Worm (Caenorhabditis elegans) whole organism, L4 larva: ENCODE measurements around the gene M6.4.

Source experiments
- F10B5.3 ChIP-seq: sonication (generic microtip); optimal IDR thresholded peaks from 2 replicates; lab custom pipeline; 2016; ENCODE audit warnings: mild to moderate bottlenecking, missing genetic modification characterization, missing compliant biosample characterization
- F26F4.8 ChIP-seq: fragments of 200-800 bp; sonication (Bioruptor generic); conservative IDR thresholded peaks from 2 replicates; pipeline ENCODE4 v1.3.6; 2022; ENCODE audit warnings: missing genetic modification characterization, missing compliant biosample characterization
- F44E2.7 ChIP-seq: fragments of 200-800 bp; sonication (Bioruptor generic); IDR thresholded peaks from 2 replicates; pipeline ENCODE4 v2.1.2; 2022; ENCODE audit warnings: missing genetic modification characterization, missing compliant biosample characterization
- F49E8.2 ChIP-seq: sonication (generic microtip); optimal IDR thresholded peaks from 2 replicates; lab custom pipeline; 2016; ENCODE audit warnings: missing compliant biosample characterization, mild to moderate bottlenecking, missing genetic modification characterization, borderline replicate concordance
- T20F7.1 ChIP-seq: fragments of 200-800 bp; sonication (Bioruptor generic); optimal IDR thresholded peaks from 2 replicates; lab custom pipeline; 2018; ENCODE audit warnings: mild to moderate bottlenecking, missing genetic modification characterization, missing compliant biosample characterization
- T26A8.4 ChIP-seq: fragments of 200-800 bp; sonication (Bioruptor generic); IDR thresholded peaks from 2 replicates; pipeline ENCODE4 v1.3.6; 2022; ENCODE audit warnings: missing genetic modification characterization, missing compliant biosample characterization
- Y48G9A.11 ChIP-seq: fragments of 200-800 bp; sonication (Bioruptor generic); IDR thresholded peaks from 2 replicates; pipeline ENCODE4 v1.3.6; 2022; ENCODE audit warnings: missing genetic modification reagents, missing genetic modification characterization, missing compliant biosample characterization
- Y75B8A.6 ChIP-seq: fragments of 200-800 bp; sonication (Bioruptor generic); IDR thresholded peaks from 2 replicates; pipeline ENCODE4 v1.3.6; 2022; ENCODE audit warnings: missing genetic modification reagents, missing genetic modification characterization, missing compliant biosample characterization
- ZK337.2 ChIP-seq: fragments of 200-800 bp; sonication (Bioruptor generic); IDR thresholded peaks from 2 replicates; pipeline ENCODE4 v1.3.6; 2022; ENCODE audit warnings: missing genetic modification reagents, missing genetic modification characterization, missing compliant biosample characterization
- ama-1 ChIP-seq: fragments of 150-350 bp; optimal IDR thresholded peaks from 2 replicates; lab custom pipeline; 2014; ENCODE audit warnings: inconsistent platforms, mixed read lengths
- arid-1 ChIP-seq: fragments of 200-800 bp; sonication (Bioruptor generic); conservative IDR thresholded peaks from 2 replicates; pipeline ENCODE4 v1.3.6; 2022; ENCODE audit warnings: missing genetic modification reagents, missing genetic modification characterization, missing compliant biosample characterization
- attf-4 ChIP-seq: sonication (generic microtip); optimal IDR thresholded peaks from 3 replicates; lab custom pipeline; 2017; ENCODE audit warnings: missing biosample characterization, missing genetic modification characterization
- ceh-28 ChIP-seq: fragments of 150-350 bp; optimal IDR thresholded peaks from 2 replicates; lab custom pipeline; 2014; ENCODE audit warnings: missing biosample characterization, missing genetic modification reagents, missing genetic modification characterization
- ceh-44 ChIP-seq: fragments of 200-800 bp; sonication (Bioruptor generic); IDR thresholded peaks from 2 replicates; pipeline ENCODE4 v1.3.6; 2022; ENCODE audit warnings: missing genetic modification reagents, missing genetic modification characterization, missing compliant biosample characterization
- ceh-62 ChIP-seq: sonication (generic microtip); optimal IDR thresholded peaks from 2 replicates; lab custom pipeline; 2017; ENCODE audit warnings: missing biosample characterization, missing genetic modification characterization
- cey-2 ChIP-seq: sonication (generic microtip); optimal IDR thresholded peaks from 3 replicates; lab custom pipeline; 2017; ENCODE audit warnings: missing genetic modification characterization, mild to moderate bottlenecking, missing compliant biosample characterization, antibody characterized with exemption, borderline replicate concordance; ENCODE audit not compliant: insufficient read depth
- daf-12 ChIP-seq: fragments of 150-350 bp; optimal IDR thresholded peaks from 2 replicates; lab custom pipeline; 2014; ENCODE audit warnings: missing biosample characterization, missing genetic modification reagents, missing genetic modification characterization
- daf-16 ChIP-seq, 3 experiments: sonication (generic microtip); optimal IDR thresholded peaks; 2 replicates each; lab custom pipeline; 2016 to 2017; ENCODE audit warnings: missing genetic modification characterization in 3 of 3, missing genetic modification reagents in 3 of 3, mild to moderate bottlenecking in 2 of 3, missing compliant biosample characterization in 2 of 3, missing biosample characterization in 1 of 3, moderate library complexity in 1 of 3
- dmd-6 ChIP-seq: fragments of 200-800 bp; sonication (Bioruptor generic); IDR thresholded peaks from 2 replicates; pipeline ENCODE4 v1.3.6; 2022; ENCODE audit warnings: missing genetic modification reagents, missing genetic modification characterization, missing compliant biosample characterization
- dmd-8 ChIP-seq: fragments of 200-800 bp; sonication (Bioruptor generic); IDR thresholded peaks from 2 replicates; pipeline ENCODE4 v1.3.6; 2022; ENCODE audit warnings: missing genetic modification characterization, missing compliant biosample characterization
- dve-1 ChIP-seq: sonication (generic microtip); optimal IDR thresholded peaks from 2 replicates; lab custom pipeline; 2017; ENCODE audit warnings: antibody characterized with exemption, mild to moderate bottlenecking, missing genetic modification characterization, missing compliant biosample characterization; ENCODE audit not compliant: insufficient read depth
- fkh-10 ChIP-seq: fragments of 150-350 bp; optimal IDR thresholded peaks from 2 replicates; lab custom pipeline; 2014; ENCODE audit warnings: missing biosample characterization, missing genetic modification reagents, missing genetic modification characterization
- hlh-11 ChIP-seq: fragments of 200-800 bp; sonication (Bioruptor generic); optimal IDR thresholded peaks from 2 replicates; lab custom pipeline; 2018; ENCODE audit warnings: mild to moderate bottlenecking, missing genetic modification characterization, missing compliant biosample characterization
- hlh-30 ChIP-seq: sonication (generic microtip); optimal IDR thresholded peaks from 2 replicates; lab custom pipeline; 2017; ENCODE audit warnings: antibody characterized with exemption, mild to moderate bottlenecking, missing genetic modification characterization, missing compliant biosample characterization; ENCODE audit not compliant: insufficient read depth
- jun-1 ChIP-seq: fragments of 150-350 bp; optimal IDR thresholded peaks from 2 replicates; lab custom pipeline; 2014; ENCODE audit warnings: missing biosample characterization, missing genetic modification reagents, missing genetic modification characterization
- lim-7 ChIP-seq: fragments of 200-800 bp; sonication (Bioruptor generic); IDR thresholded peaks from 2 replicates; pipeline ENCODE4 v1.3.6; 2022; ENCODE audit warnings: missing genetic modification characterization, missing compliant biosample characterization
- lin-13 ChIP-seq: fragments of 150-350 bp; optimal IDR thresholded peaks from 2 replicates; lab custom pipeline; 2014; ENCODE audit warnings: missing biosample characterization, missing genetic modification reagents, missing genetic modification characterization
- lin-38 ChIP-seq: fragments of 200-800 bp; sonication (Bioruptor generic); IDR thresholded peaks from 2 replicates; pipeline ENCODE4 v1.3.6; 2022; ENCODE audit warnings: missing genetic modification reagents, missing genetic modification characterization, missing compliant biosample characterization
- lir-3 ChIP-seq: sonication (generic microtip); optimal IDR thresholded peaks from 2 replicates; lab custom pipeline; 2016; ENCODE audit warnings: mild to moderate bottlenecking, missing genetic modification characterization, missing compliant biosample characterization
- lsy-2 ChIP-seq, 2 experiments: fragments of 150-350 bp in 1 of 2; sonication (generic microtip) in 1 of 2; optimal IDR thresholded peaks; 2 replicates each; lab custom pipeline; 2014 to 2017; ENCODE audit warnings: missing biosample characterization in 2 of 2, missing genetic modification characterization in 2 of 2
- mdt-29 ChIP-seq: fragments of 200-800 bp; sonication (Bioruptor generic); IDR thresholded peaks from 2 replicates; pipeline ENCODE4 v1.3.6; 2022; ENCODE audit warnings: missing genetic modification reagents, missing genetic modification characterization, missing compliant biosample characterization
- nhr-10 ChIP-seq: fragments of 150-350 bp; optimal IDR thresholded peaks from 2 replicates; lab custom pipeline; 2014; ENCODE audit warnings: missing biosample characterization, missing genetic modification characterization
- nhr-11 ChIP-seq: fragments of 150-350 bp; optimal IDR thresholded peaks from 2 replicates; lab custom pipeline; 2014; ENCODE audit warnings: missing biosample characterization, missing genetic modification characterization
- nhr-237 ChIP-seq: sonication (generic microtip); optimal IDR thresholded peaks from 2 replicates; lab custom pipeline; 2017; ENCODE audit warnings: missing biosample characterization, missing genetic modification characterization
- nhr-28 ChIP-seq: fragments of 150-350 bp; optimal IDR thresholded peaks from 2 replicates; lab custom pipeline; 2014; ENCODE audit warnings: missing biosample characterization, missing genetic modification characterization
- nhr-42 ChIP-seq: fragments of 200-800 bp; sonication (Bioruptor generic); IDR thresholded peaks from 2 replicates; pipeline ENCODE4 v1.3.6; 2022; ENCODE audit warnings: missing genetic modification characterization, missing compliant biosample characterization
- nhr-6 ChIP-seq: fragments of 150-350 bp; optimal IDR thresholded peaks from 2 replicates; lab custom pipeline; 2014; ENCODE audit warnings: missing biosample characterization, missing genetic modification characterization
- nhr-77 ChIP-seq: fragments of 150-350 bp; optimal IDR thresholded peaks from 2 replicates; lab custom pipeline; 2014; ENCODE audit warnings: missing biosample characterization, missing genetic modification characterization
- php-3 ChIP-seq: fragments of 200-800 bp; sonication (Bioruptor generic); IDR thresholded peaks from 2 replicates; pipeline ENCODE4 v1.3.6; 2022; ENCODE audit warnings: missing genetic modification reagents, missing genetic modification characterization, missing compliant biosample characterization
- pqm-1 ChIP-seq: sonication (generic microtip); optimal IDR thresholded peaks from 2 replicates; lab custom pipeline; 2017; ENCODE audit warnings: missing biosample characterization, missing genetic modification characterization
- saeg-2 ChIP-seq: fragments of 200-800 bp; sonication (Bioruptor generic); IDR thresholded peaks from 2 replicates; pipeline ENCODE4 v1.3.6; 2022; ENCODE audit warnings: missing genetic modification reagents, missing genetic modification characterization, missing compliant biosample characterization
- sdz-12 ChIP-seq: fragments of 200-800 bp; sonication (Bioruptor generic); optimal IDR thresholded peaks from 2 replicates; lab custom pipeline; 2018; ENCODE audit warnings: mild to moderate bottlenecking, missing genetic modification characterization, missing compliant biosample characterization
- snpc-1.2 ChIP-seq: fragments of 200-800 bp; sonication (Bioruptor generic); IDR thresholded peaks from 2 replicates; pipeline ENCODE4 v1.3.6; 2022; ENCODE audit warnings: missing genetic modification reagents, missing genetic modification characterization, missing compliant biosample characterization
- tag-97 ChIP-seq: fragments of 200-800 bp; sonication (Bioruptor generic); IDR thresholded peaks from 2 replicates; pipeline ENCODE4 v1.3.6; 2022; ENCODE audit warnings: missing genetic modification characterization, missing compliant biosample characterization
- unc-130 ChIP-seq: sonication (generic microtip); optimal IDR thresholded peaks from 2 replicates; lab custom pipeline; 2016; ENCODE audit warnings: missing genetic modification reagents, missing genetic modification characterization, missing compliant biosample characterization
- unc-62 ChIP-seq, 3 experiments: fragments of 150-350 bp in 1 of 3; sonication (generic microtip); optimal IDR thresholded peaks in 2 of 3; peaks in 1 of 3; 1 replicate in 1 of 3; 2 replicates in 2 of 3; lab custom pipeline; 2014 to 2017; ENCODE audit warnings: missing biosample characterization in 3 of 3, missing genetic modification characterization in 3 of 3, missing genetic modification reagents in 3 of 3, missing genotype in 1 of 3
- vab-7 ChIP-seq: fragments of 200-800 bp; sonication (Bioruptor generic); IDR thresholded peaks from 2 replicates; pipeline ENCODE4 v1.3.6; 2022; ENCODE audit warnings: missing genetic modification reagents, missing genetic modification characterization, missing compliant biosample characterization
- zip-11 ChIP-seq: fragments of 200-800 bp; sonication (Bioruptor generic); IDR thresholded peaks from 2 replicates; pipeline ENCODE4 v1.3.6; 2022; ENCODE audit warnings: missing genetic modification characterization, missing compliant biosample characterization
- ztf-7 ChIP-seq: fragments of 150-350 bp; optimal IDR thresholded peaks from 2 replicates; lab custom pipeline; 2014; ENCODE audit warnings: missing biosample characterization, missing genetic modification characterization

The M6.4 gene

DNA sequence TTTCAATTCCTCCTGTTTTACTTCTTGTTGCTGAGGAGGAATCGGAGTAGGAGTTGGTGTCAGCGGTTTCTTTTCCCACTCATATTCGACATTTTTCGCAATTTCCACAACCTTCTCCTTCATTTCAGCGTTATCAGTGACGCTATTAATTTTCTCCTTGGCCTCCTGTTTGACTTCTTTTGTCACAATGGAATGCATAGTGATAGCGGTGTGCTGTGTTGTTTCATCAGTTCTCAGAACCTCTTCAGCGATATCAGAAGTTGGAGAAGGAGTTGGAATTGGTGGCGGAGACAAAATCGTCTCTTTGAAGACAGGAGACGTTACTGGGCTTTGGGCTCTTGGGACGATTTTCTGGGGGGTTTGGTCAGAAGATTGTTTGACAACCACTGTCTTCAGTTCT is 17.5 kb downstream of the M6.4 start:
- TF ChIP-seq daf-16 (GFP tag; optimal IDR thresholded peaks at IDR 0.05; lab: Kevin White, UChicago) = no peak
- TF ChIP-seq daf-16 (tag; optimal IDR thresholded peaks at IDR 0.05; lab: Kevin White, UChicago) = peak; percentile 4
- TF ChIP-seq unc-62 (GFP tag; optimal IDR thresholded peaks at IDR 0.05 in 1 of 2; lab: Kevin White, UChicago) = peak in 1 of 2 experiments; percentile 80
- TF ChIP-seq unc-62 (tag; optimal IDR thresholded peaks at IDR 0.05; lab: Kevin White, UChicago) = no peak
- TF ChIP-seq ztf-7 (tag; lab: Kevin White, UChicago) = no peak
- TF ChIP-seq ceh-62 (tag; lab: Kevin White, UChicago) = no peak
- peak; percentile 23 for TF ChIP-seq dve-1 (tag; lab: Kevin White, UChicago)
- TF ChIP-seq snpc-1.2 (GFP tag; lab: Robert Waterston, UW) = no peak
- no peak for TF ChIP-seq sdz-12
- TF ChIP-seq nhr-28 (tag; lab: Kevin White, UChicago) = peak; percentile 49
- no peak for TF ChIP-seq hlh-30
- TF ChIP-seq pqm-1 (tag; lab: Kevin White, UChicago) = peak; percentile 94
- TF ChIP-seq ZK337.2 (GFP tag; lab: Robert Waterston, UW) = no peak
- no peak for TF ChIP-seq saeg-2
- TF ChIP-seq lin-38 (GFP tag; lab: Robert Waterston, UW) = no peak
- TF ChIP-seq jun-1 (tag; lab: Kevin White, UChicago) = no peak
- no peak for TF ChIP-seq mdt-29
- TF ChIP-seq hlh-11 = peak; percentile 53
- peak; percentile 41; the same call in 1 of the 2 replicates for TF ChIP-seq dmd-6 (GFP tag; lab: Robert Waterston, UW)
- TF ChIP-seq zip-11 (GFP tag; lab: Robert Waterston, UW) = no peak
- TF ChIP-seq, all 104 proteins: peak for 7

ce11 chrX:651616-652015 is 22.6 kb downstream of the M6.4 start:
- TF ChIP-seq nhr-28 (tag; lab: Kevin White, UChicago) = peak; percentile 35
- TF ChIP-seq T26A8.4 = no peak
- no peak for TF ChIP-seq lin-13 (GFP tag; lab: Kevin White, UChicago)
- no peak for TF ChIP-seq nhr-11
- no peak for TF ChIP-seq hlh-30
- peak; percentile 6 for TF ChIP-seq nhr-77 (tag; lab: Kevin White, UChicago)
- TF ChIP-seq fkh-10 (GFP tag; lab: Kevin White, UChicago) = no peak
- TF ChIP-seq attf-4 (tag; lab: Kevin White, UChicago) = no peak
- no peak for TF ChIP-seq cey-2 (tag; lab: Kevin White, UChicago)
- TF ChIP-seq nhr-10 (tag; lab: Kevin White, UChicago) = no peak
- no peak for TF ChIP-seq nhr-237
- no peak for TF ChIP-seq unc-62 (GFP tag; optimal IDR thresholded peaks at IDR 0.05 in 1 of 2; lab: Kevin White, UChicago)
- TF ChIP-seq unc-62 (tag; optimal IDR thresholded peaks at IDR 0.05; lab: Kevin White, UChicago) = no peak
- no peak for TF ChIP-seq tag-97 (GFP tag; lab: Robert Waterston, UW)
- no peak for TF ChIP-seq ceh-28 (tag; lab: Kevin White, UChicago)
- TF ChIP-seq F49E8.2 = no peak
- no peak for TF ChIP-seq arid-1
- TF ChIP-seq php-3 (GFP tag; lab: Robert Waterston, UW) = peak; percentile 52; the same call in 1 of the 2 replicates
- no peak for TF ChIP-seq lim-7
- no peak for TF ChIP-seq Y48G9A.11 (GFP tag; lab: Robert Waterston, UW)
- TF ChIP-seq F44E2.7 (GFP tag; lab: Robert Waterston, UW) = no peak
- no peak for TF ChIP-seq lsy-2 (tag; optimal IDR thresholded peaks at IDR 0.05; lab: Kevin White, UChicago)
- TF ChIP-seq dve-1 (tag; lab: Kevin White, UChicago) = peak; percentile 77
- no peak for TF ChIP-seq T20F7.1 (GFP tag; lab: Kevin White, UChicago)
- TF ChIP-seq lir-3 = no peak
- TF ChIP-seq nhr-6 (tag; lab: Kevin White, UChicago) = no peak
- TF ChIP-seq dmd-8 = no peak
- TF ChIP-seq ceh-44 (GFP tag; lab: Robert Waterston, UW) = no peak
- TF ChIP-seq ama-1 = no peak
- TF ChIP-seq F10B5.3 (tag; lab: Kevin White, UChicago) = no peak
- TF ChIP-seq daf-12 (tag; lab: Kevin White, UChicago) = no peak
- no peak for TF ChIP-seq unc-130
- TF ChIP-seq nhr-42 (GFP tag; lab: Robert Waterston, UW) = no peak
- peak; percentile 43; the same call in 1 of the 2 replicates for TF ChIP-seq dmd-6 (GFP tag; lab: Robert Waterston, UW)
- TF ChIP-seq zip-11 (GFP tag; lab: Robert Waterston, UW) = no peak
- no peak for TF ChIP-seq Y75B8A.6 (GFP tag; lab: Robert Waterston, UW)
- TF ChIP-seq F26F4.8 = no peak
- TF ChIP-seq vab-7 (GFP tag; lab: Robert Waterston, UW) = no peak
